Fruit fly (Drosophila melanogaster) whole organism, adult: ENCODE results near the gene CG9915.

Experiments
- CG11617 ChIP-seq: fragments of 200-800 bp; sonication (Bioruptor generic); optimal IDR thresholded peaks from 2 replicates; lab custom pipeline; 2017; ENCODE audit warnings: mild to moderate bottlenecking, missing biosample characterization, missing genetic modification reagents, missing genetic modification characterization
- CG12768 ChIP-seq: fragments of 200-800 bp; sonication (Bioruptor generic); optimal IDR thresholded peaks from 2 replicates; lab custom pipeline; 2017; ENCODE audit warnings: missing biosample characterization, missing genetic modification characterization, mild to moderate bottlenecking, moderate library complexity, missing genetic modification reagents
- CG14711 ChIP-seq: fragments of 200-800 bp; sonication (Bioruptor generic); optimal IDR thresholded peaks from 2 replicates; lab custom pipeline; 2018; ENCODE audit warnings: missing biosample characterization, mild to moderate bottlenecking, missing genetic modification characterization, moderate library complexity
- CG1620 ChIP-seq: fragments of 200-800 bp; sonication (Bioruptor generic); optimal IDR thresholded peaks from 2 replicates; lab custom pipeline; 2016; ENCODE audit warnings: missing biosample characterization, missing genetic modification characterization
- CG33017 ChIP-seq: fragments of 200-800 bp; sonication (Bioruptor generic); optimal IDR thresholded peaks from 2 replicates; lab custom pipeline; 2018; ENCODE audit warnings: missing biosample characterization, mild to moderate bottlenecking, missing genetic modification characterization, moderate library complexity
- CG5204 ChIP-seq: fragments of 200-800 bp; sonication (Bioruptor generic); optimal IDR thresholded peaks from 2 replicates; lab custom pipeline; 2016; ENCODE audit warnings: missing biosample characterization, missing genetic modification characterization
- CG7045 ChIP-seq: fragments of 200-800 bp; sonication (Bioruptor generic); optimal IDR thresholded peaks from 2 replicates; lab custom pipeline; 2017; ENCODE audit warnings: missing biosample characterization, mild to moderate bottlenecking, missing genetic modification characterization
- CG7101 ChIP-seq: fragments of 200-800 bp; sonication (Bioruptor generic); optimal IDR thresholded peaks from 2 replicates; lab custom pipeline; 2018; ENCODE audit warnings: missing biosample characterization, mild to moderate bottlenecking, missing genetic modification characterization, moderate library complexity
- Clk ChIP-seq: fragments of 200-800 bp; sonication (Bioruptor generic); optimal IDR thresholded peaks from 2 replicates; lab custom pipeline; 2017; ENCODE audit warnings: missing biosample characterization, missing genetic modification characterization
- Crg-1 ChIP-seq: fragments of 200-800 bp; sonication (Bioruptor generic); optimal IDR thresholded peaks from 2 replicates; lab custom pipeline; 2016; ENCODE audit warnings: missing biosample characterization, missing genetic modification characterization
- Hr96 ChIP-seq: fragments of 200-800 bp; sonication (Bioruptor generic); optimal IDR thresholded peaks from 2 replicates; lab custom pipeline; 2016; ENCODE audit warnings: missing biosample characterization, missing genetic modification characterization
- Mnt ChIP-seq: fragments of 200-800 bp; sonication (Bioruptor generic); optimal IDR thresholded peaks from 2 replicates; lab custom pipeline; 2016; ENCODE audit warnings: missing biosample characterization, mild to moderate bottlenecking, missing genetic modification characterization
- bab1 ChIP-seq: fragments of 200-800 bp; sonication (Bioruptor generic); optimal IDR thresholded peaks from 3 replicates; lab custom pipeline; 2019; ENCODE audit warnings: missing biosample characterization, mild to moderate bottlenecking, missing genetic modification characterization, moderate library complexity
- cic ChIP-seq: fragments of 200-800 bp; sonication (Bioruptor generic); optimal IDR thresholded peaks from 2 replicates; lab custom pipeline; 2017; ENCODE audit warnings: missing biosample characterization, mild to moderate bottlenecking, missing genetic modification characterization, moderate library complexity
- cnc ChIP-seq, 2 experiments: fragments of >200 bp; optimal IDR thresholded peaks; 2 replicates each; lab custom pipeline; 2017
- kay ChIP-seq: fragments of 200-800 bp; sonication (Bioruptor generic); peaks from one replicate; lab custom pipeline; 2016; ENCODE audit warnings: missing biosample characterization, missing genetic modification characterization, borderline replicate concordance
- ovo ChIP-seq: fragments of 200-800 bp; sonication (Bioruptor generic); optimal IDR thresholded peaks from 2 replicates; lab custom pipeline; 2016; ENCODE audit warnings: missing biosample characterization, missing genetic modification characterization
- pad ChIP-seq: fragments of 200-800 bp; sonication (Bioruptor generic); optimal IDR thresholded peaks from 3 replicates; lab custom pipeline; 2017; ENCODE audit warnings: missing biosample characterization, missing genetic modification characterization, mild to moderate bottlenecking, moderate library complexity, missing genetic modification reagents
- tj ChIP-seq: fragments of 200-800 bp; sonication (Bioruptor generic); optimal IDR thresholded peaks from 3 replicates; lab custom pipeline; 2017; ENCODE audit warnings: missing biosample characterization, mild to moderate bottlenecking, missing genetic modification characterization, moderate library complexity
- toe ChIP-seq: fragments of 200-800 bp; sonication (Bioruptor generic); optimal IDR thresholded peaks from 2 replicates; lab custom pipeline; 2016; ENCODE audit warnings: missing biosample characterization, missing genetic modification characterization

CG9915 gene

dm6 chrX:16325472-16325871 lies 12.5 kb upstream of the CG9915 start, which contains the start of gene CalpC:
Gene CalpC, plus strand, starts transcription at chrX:16325763.
- TF ChIP-seq CG7101 (tag; lab: Kevin White, UChicago) (no peak), CG33017 (tag; lab: Kevin White, UChicago) (no peak), Hr96 (GFP tag; lab: Kevin White, UChicago) (no peak), Clk (GFP tag; lab: Kevin White, UChicago) (no peak), ovo (GFP tag; lab: Kevin White, UChicago) (no peak), kay (GFP tag; lab: Kevin White, UChicago) (no peak), CG14711 (no peak), CG12768 (GFP tag; lab: Kevin White, UChicago) (no peak), Crg-1 (no peak), CG11617 (GFP tag; lab: Kevin White, UChicago) (no peak), CG5204 (GFP tag; lab: Kevin White, UChicago) (no peak), CG7045 (GFP tag; lab: Kevin White, UChicago) (no peak), toe (GFP tag; lab: Kevin White, UChicago) (no peak), pad (GFP tag; lab: Kevin White, UChicago) (no peak), CG1620 (GFP tag; lab: Kevin White, UChicago) (no peak), Mnt (GFP tag; lab: Kevin White, UChicago) (no peak)

dm6 chrX:16323536-16323935 lies 10.6 kb upstream of the CG9915 start:
- TF ChIP-seq Hr96 (GFP tag; lab: Kevin White, UChicago) (no peak), CG5204 (GFP tag; lab: Kevin White, UChicago) (no peak), CG14711 (no peak), kay (GFP tag; lab: Kevin White, UChicago) (no peak), CG7045 (GFP tag; lab: Kevin White, UChicago) (no peak), CG11617 (GFP tag; lab: Kevin White, UChicago) (no peak), Mnt (GFP tag; lab: Kevin White, UChicago) (no peak), bab1 (GFP tag; lab: Kevin White, UChicago) (no peak), ovo (GFP tag; lab: Kevin White, UChicago) (no peak)

dm6 chrX:16323063-16323462 lies 10.1 kb upstream of the CG9915 start, which contains the start of the genes CG9917 and CG32579:
Gene CG9917, minus strand, starts transcription at chrX:16323231.
Gene CG32579, plus strand, starts transcription at chrX:16323286.
- no peak for TF ChIP-seq cnc (optimal IDR thresholded peaks at IDR 0.05; lab: Kevin White, UChicago)
- TF ChIP-seq toe (GFP tag; lab: Kevin White, UChicago), result no peak
- TF ChIP-seq CG33017 (tag; lab: Kevin White, UChicago), result no peak
- TF ChIP-seq ovo (GFP tag; lab: Kevin White, UChicago), result no peak
- peak; percentile 50 for TF ChIP-seq bab1 (GFP tag; lab: Kevin White, UChicago)
- no peak for TF ChIP-seq Crg-1
- no peak for TF ChIP-seq Hr96 (GFP tag; lab: Kevin White, UChicago)
- TF ChIP-seq CG12768 (GFP tag; lab: Kevin White, UChicago), result no peak
- TF ChIP-seq CG5204 (GFP tag; lab: Kevin White, UChicago), result no peak
- TF ChIP-seq CG1620 (GFP tag; lab: Kevin White, UChicago), result no peak
- TF ChIP-seq kay (GFP tag; lab: Kevin White, UChicago), result no peak
- TF ChIP-seq CG7045 (GFP tag; lab: Kevin White, UChicago), result no peak
- peak; percentile 19 for TF ChIP-seq CG7101 (tag; lab: Kevin White, UChicago)
- TF ChIP-seq cic, result no peak
- TF ChIP-seq Clk (GFP tag; lab: Kevin White, UChicago), result no peak
- TF ChIP-seq tj (GFP tag; lab: Kevin White, UChicago), result peak; percentile 19
- no peak for TF ChIP-seq pad (GFP tag; lab: Kevin White, UChicago)
- no peak for TF ChIP-seq CG11617 (GFP tag; lab: Kevin White, UChicago)
- peak; percentile 54 for TF ChIP-seq Mnt (GFP tag; lab: Kevin White, UChicago)
- peak; percentile 17 for TF ChIP-seq CG14711

- no peak for TF ChIP-seq CG11617 (GFP tag; lab: Kevin White, UChicago)
- no peak for TF ChIP-seq ovo (GFP tag; lab: Kevin White, UChicago)
- TF ChIP-seq toe (GFP tag; lab: Kevin White, UChicago), result no peak
- TF ChIP-seq bab1 (GFP tag; lab: Kevin White, UChicago), result peak; percentile 39
- no peak for TF ChIP-seq pad (GFP tag; lab: Kevin White, UChicago)
- TF ChIP-seq CG14711, result peak; percentile 1
- no peak for TF ChIP-seq CG7101 (tag; lab: Kevin White, UChicago)
Observed at dm6 chrX:16321037-16321436, 8.1 kb upstream of the CG9915 start.

dm6 chrX:16320197-16320921 lies 7.4 kb upstream of the CG9915 start, which contains the start of gene Cyp1:
Gene Cyp1, minus strand, starts transcription at chrX:16320370.
- peak; percentile 21 for TF ChIP-seq CG11617 (GFP tag; lab: Kevin White, UChicago)
- peak; percentile 72 for TF ChIP-seq Crg-1
- peak; percentile 86 for TF ChIP-seq Mnt (GFP tag; lab: Kevin White, UChicago)
- peak; percentile 58 for TF ChIP-seq CG12768 (GFP tag; lab: Kevin White, UChicago)
- TF ChIP-seq toe (GFP tag; lab: Kevin White, UChicago), result no peak
- TF ChIP-seq cnc (optimal IDR thresholded peaks at IDR 0.05; lab: Kevin White, UChicago), result no peak
- TF ChIP-seq CG5204 (GFP tag; lab: Kevin White, UChicago), result no peak
- TF ChIP-seq CG7101 (tag; lab: Kevin White, UChicago), result peak; percentile 66
- TF ChIP-seq pad (GFP tag; lab: Kevin White, UChicago), result peak; percentile 13
- TF ChIP-seq cic, result peak; percentile 17
- peak; percentile 40 for TF ChIP-seq CG1620 (GFP tag; lab: Kevin White, UChicago)
- TF ChIP-seq ovo (GFP tag; lab: Kevin White, UChicago), result peak; percentile 31
- no peak for TF ChIP-seq Clk (GFP tag; lab: Kevin White, UChicago)
- peak; percentile 13 for TF ChIP-seq CG33017 (tag; lab: Kevin White, UChicago)
- no peak for TF ChIP-seq CG7045 (GFP tag; lab: Kevin White, UChicago)
- no peak for TF ChIP-seq kay (GFP tag; lab: Kevin White, UChicago)
- no peak for TF ChIP-seq Hr96 (GFP tag; lab: Kevin White, UChicago)
- peak; percentile 58 for TF ChIP-seq CG14711
- peak; percentile 75 for TF ChIP-seq tj (GFP tag; lab: Kevin White, UChicago)
- peak; percentile 50 for TF ChIP-seq bab1 (GFP tag; lab: Kevin White, UChicago)
